Worm (Caenorhabditis elegans) whole organism, young adult: ENCODE measurements around the gene cysl-2.

Experiments
- B0035.1 ChIP-seq: sonication (generic microtip); optimal IDR thresholded peaks from 2 replicates; lab custom pipeline; 2016; ENCODE audit warnings: missing genetic modification characterization, mild to moderate bottlenecking, missing compliant biosample characterization, missing genotype, missing genetic modification reagents
- D2030.7 ChIP-seq: fragments of 200-800 bp; sonication (Bioruptor generic); IDR thresholded peaks from 2 replicates; pipeline ENCODE4 v1.3.6; 2022; ENCODE audit warnings: missing genetic modification reagents, missing genetic modification characterization, missing compliant biosample characterization
- F22D6.2 ChIP-seq: sonication (generic microtip); optimal IDR thresholded peaks from 2 replicates; lab custom pipeline; 2016; ENCODE audit warnings: mild to moderate bottlenecking, missing genetic modification characterization, missing compliant biosample characterization
- F33H1.4 ChIP-seq: fragments of 200-800 bp; sonication (Bioruptor generic); IDR thresholded peaks from 2 replicates; pipeline ENCODE4 v1.3.6; 2022; ENCODE audit warnings: missing genetic modification reagents, missing genetic modification characterization, missing compliant biosample characterization
- F49E8.2 ChIP-seq: sonication (generic microtip); optimal IDR thresholded peaks from 3 replicates; lab custom pipeline; 2017; ENCODE audit warnings: missing genetic modification characterization, mild to moderate bottlenecking, missing compliant biosample characterization, antibody characterized with exemption, moderate library complexity; ENCODE audit not compliant: insufficient read depth
- F55B11.4 ChIP-seq: sonication (generic microtip); optimal IDR thresholded peaks from 2 replicates; lab custom pipeline; 2016; ENCODE audit warnings: missing compliant biosample characterization, missing genetic modification characterization, borderline replicate concordance; ENCODE audit not compliant: insufficient read depth
- T26A5.8 ChIP-seq: sonication (generic microtip); optimal IDR thresholded peaks from 2 replicates; lab custom pipeline; 2016; ENCODE audit warnings: missing genetic modification characterization, missing compliant biosample characterization
- Y53F4B.3 ChIP-seq: fragments of 200-800 bp; sonication (Bioruptor generic); IDR thresholded peaks from 2 replicates; pipeline ENCODE4 v1.3.6; 2022; ENCODE audit warnings: missing genetic modification reagents, missing genetic modification characterization, missing compliant biosample characterization
- Y53G8AR.9 ChIP-seq: fragments of 200-800 bp; sonication (Bioruptor generic); conservative IDR thresholded peaks from 2 replicates; pipeline ENCODE4 v1.3.6; 2022; ENCODE audit warnings: missing genetic modification reagents, missing genetic modification characterization, missing compliant biosample characterization
- Y56A3A.18 ChIP-seq: fragments of 200-800 bp; sonication (Bioruptor generic); IDR thresholded peaks from 2 replicates; pipeline ENCODE4 v1.3.6; 2022; ENCODE audit warnings: missing genetic modification reagents, missing genetic modification characterization, missing compliant biosample characterization
- Y67H2A.10 ChIP-seq: fragments of 200-800 bp; sonication (Bioruptor generic); conservative IDR thresholded peaks from 2 replicates; pipeline ENCODE4 v1.3.6; 2022; ENCODE audit warnings: missing genetic modification reagents, missing genetic modification characterization, missing compliant biosample characterization
- Y79H2A.3 ChIP-seq: fragments of 200-800 bp; sonication (Bioruptor generic); conservative IDR thresholded peaks from 2 replicates; pipeline ENCODE4 v1.3.6; 2022; ENCODE audit warnings: missing genetic modification reagents, missing genetic modification characterization, missing compliant biosample characterization
- ZK185.1 ChIP-seq: sonication (generic microtip); optimal IDR thresholded peaks from 2 replicates; lab custom pipeline; 2016; ENCODE audit warnings: mild to moderate bottlenecking, missing genetic modification characterization, missing compliant biosample characterization; ENCODE audit not compliant: poor library complexity, severe bottlenecking
- attf-3 ChIP-seq: fragments of 200-800 bp; sonication (Bioruptor generic); conservative IDR thresholded peaks from 2 replicates; pipeline ENCODE4 v1.3.6; 2022; ENCODE audit warnings: missing genetic modification reagents, missing genetic modification characterization, missing compliant biosample characterization
- attf-5 ChIP-seq: fragments of 200-800 bp; sonication (Bioruptor generic); optimal IDR thresholded peaks from 2 replicates; lab custom pipeline; 2018; ENCODE audit warnings: mild to moderate bottlenecking, missing genetic modification characterization, missing compliant biosample characterization
- attf-6 ChIP-seq: fragments of 200-800 bp; sonication (Bioruptor generic); IDR thresholded peaks from 2 replicates; pipeline ENCODE4 v1.3.6; 2022; ENCODE audit warnings: missing genetic modification reagents, missing genetic modification characterization, missing compliant biosample characterization
- ccch-3 ChIP-seq: fragments of 200-800 bp; sonication (Bioruptor generic); optimal IDR thresholded peaks from 2 replicates; lab custom pipeline; 2018; ENCODE audit warnings: mild to moderate bottlenecking, missing genetic modification characterization, missing compliant biosample characterization
- cebp-1 ChIP-seq, 2 experiments: fragments of 200-800 bp in 1 of 2; sonication (Bioruptor generic) in 1 of 2; sonication (generic microtip) in 1 of 2; IDR thresholded peaks in 1 of 2; optimal IDR thresholded peaks in 1 of 2; 2 replicates each; pipeline versions ENCODE4 v1.3.6 to Lab custom; 2017 to 2022; ENCODE audit warnings: missing compliant biosample characterization in 2 of 2, missing genetic modification characterization in 2 of 2, mild to moderate bottlenecking in 1 of 2, missing genetic modification reagents in 1 of 2, moderate library complexity in 1 of 2
- chd-7 ChIP-seq: sonication (generic microtip); optimal IDR thresholded peaks from 2 replicates; lab custom pipeline; 2016; ENCODE audit warnings: mild to moderate bottlenecking, missing genetic modification characterization, moderate library complexity, missing compliant biosample characterization
- dpl-1 ChIP-seq: fragments of 150-350 bp; optimal IDR thresholded peaks from 2 replicates; lab custom pipeline; 2014; ENCODE audit warnings: missing biosample characterization, missing genetic modification reagents, missing genetic modification characterization
- efl-1 ChIP-seq: fragments of 150-350 bp; optimal IDR thresholded peaks from 2 replicates; lab custom pipeline; 2014; ENCODE audit warnings: missing biosample characterization, missing genetic modification reagents, missing genetic modification characterization
- egl-18 ChIP-seq: fragments of 200-800 bp; sonication (Bioruptor generic); IDR thresholded peaks from 2 replicates; pipeline ENCODE4 v1.3.6; 2022; ENCODE audit warnings: missing genetic modification reagents, missing genetic modification characterization, missing compliant biosample characterization
- him-1 ChIP-seq: sonication (generic microtip); optimal IDR thresholded peaks from 2 replicates; lab custom pipeline; 2016; ENCODE audit warnings: missing genotype, missing genetic modification reagents, missing genetic modification characterization, missing compliant biosample characterization
- hrde-1 ChIP-seq: sonication (generic microtip); optimal IDR thresholded peaks from 2 replicates; lab custom pipeline; 2016; ENCODE audit warnings: missing genetic modification characterization, mild to moderate bottlenecking, missing compliant biosample characterization, moderate library complexity, missing genotype, missing genetic modification reagents, borderline replicate concordance
- let-526 ChIP-seq: fragments of 200-800 bp; sonication (Bioruptor generic); IDR thresholded peaks from 2 replicates; pipeline ENCODE4 v1.3.6; 2022; ENCODE audit warnings: missing genetic modification reagents, missing genetic modification characterization, missing compliant biosample characterization
- lin-26 ChIP-seq: fragments of 200-800 bp; sonication (Bioruptor generic); IDR thresholded peaks from 2 replicates; pipeline ENCODE4 v1.3.6; 2022; ENCODE audit warnings: missing genetic modification reagents, missing genetic modification characterization, missing compliant biosample characterization
- lin-54 ChIP-seq: fragments of 200-800 bp; sonication (Bioruptor generic); optimal IDR thresholded peaks from 2 replicates; lab custom pipeline; 2018; ENCODE audit warnings: mild to moderate bottlenecking, missing genetic modification characterization, missing compliant biosample characterization
- lir-1 ChIP-seq: fragments of 200-800 bp; sonication (Bioruptor generic); conservative IDR thresholded peaks from 2 replicates; pipeline ENCODE4 v1.3.6; 2022; ENCODE audit warnings: missing genetic modification reagents, missing genetic modification characterization, missing compliant biosample characterization
- lsy-27 ChIP-seq: sonication (generic microtip); optimal IDR thresholded peaks from 2 replicates; lab custom pipeline; 2017; ENCODE audit warnings: missing genetic modification characterization, mild to moderate bottlenecking, missing compliant biosample characterization, antibody characterized with exemption, missing genotype, borderline replicate concordance; ENCODE audit not compliant: insufficient read depth
- mcd-1 ChIP-seq: fragments of 200-800 bp; sonication (Bioruptor generic); IDR thresholded peaks from 2 replicates; pipeline ENCODE4 v1.3.6; 2022; ENCODE audit warnings: missing genetic modification reagents, missing genetic modification characterization, missing compliant biosample characterization
- nfya-1 ChIP-seq: sonication (generic microtip); optimal IDR thresholded peaks from 2 replicates; lab custom pipeline; 2017; ENCODE audit warnings: antibody characterized with exemption, missing compliant biosample characterization, missing genetic modification characterization, borderline replicate concordance; ENCODE audit not compliant: insufficient read depth
- nfyb-1 ChIP-seq: fragments of 200-800 bp; sonication (Bioruptor generic); IDR thresholded peaks from 2 replicates; pipeline ENCODE4 v1.3.6; 2022; ENCODE audit warnings: missing genetic modification reagents, missing genetic modification characterization, missing compliant biosample characterization
- nhr-27 ChIP-seq: fragments of 200-800 bp; sonication (Bioruptor generic); optimal IDR thresholded peaks from 2 replicates; lab custom pipeline; 2018; ENCODE audit warnings: mild to moderate bottlenecking, missing genetic modification characterization, moderate library complexity, missing compliant biosample characterization
- nhr-80 ChIP-seq: sonication (generic microtip); optimal IDR thresholded peaks from 2 replicates; lab custom pipeline; 2016; ENCODE audit warnings: missing genetic modification characterization, missing compliant biosample characterization
- pbrm-1 ChIP-seq: fragments of 200-800 bp; sonication (Bioruptor generic); IDR thresholded peaks from 2 replicates; pipeline ENCODE4 v1.3.6; 2022; ENCODE audit warnings: missing genetic modification reagents, missing genetic modification characterization, missing compliant biosample characterization
- snpc-1.1 ChIP-seq: sonication (generic microtip); optimal IDR thresholded peaks from 2 replicates; lab custom pipeline; 2017; ENCODE audit warnings: missing genetic modification characterization, mild to moderate bottlenecking, missing compliant biosample characterization, antibody characterized with exemption, moderate library complexity, missing genotype, missing genetic modification reagents; ENCODE audit not compliant: insufficient read depth
- snpc-4 ChIP-seq, 5 experiments: fragments of 150-350 bp in 1 of 5; sonication (generic microtip) in 4 of 5; optimal IDR thresholded peaks; 2 replicates each; lab custom pipeline; 2014 to 2018; ENCODE audit warnings: missing genetic modification characterization in 5 of 5, missing biosample characterization in 3 of 5, antibody characterized with exemption in 2 of 5, mild to moderate bottlenecking in 2 of 5, missing compliant biosample characterization in 2 of 5, missing genotype in 2 of 5, moderate library complexity in 2 of 5, missing genetic modification reagents in 1 of 5
- tbx-9 ChIP-seq: sonication (generic microtip); optimal IDR thresholded peaks from 2 replicates; lab custom pipeline; 2016; ENCODE audit warnings: borderline replicate concordance, missing genetic modification characterization, inconsistent platforms, missing compliant biosample characterization
- zim-3 ChIP-seq: sonication (generic microtip); optimal IDR thresholded peaks from 2 replicates; lab custom pipeline; 2017; ENCODE audit warnings: mild to moderate bottlenecking, missing genetic modification characterization, moderate library complexity, missing compliant biosample characterization
- ztf-18 ChIP-seq: sonication (generic microtip); optimal IDR thresholded peaks from 2 replicates; lab custom pipeline; 2016; ENCODE audit warnings: missing genotype, mild to moderate bottlenecking, missing genetic modification characterization, missing compliant biosample characterization
- ztf-25 ChIP-seq: fragments of 200-800 bp; sonication (Bioruptor generic); IDR thresholded peaks from 2 replicates; pipeline ENCODE4 v1.3.6; 2022; ENCODE audit warnings: missing genetic modification reagents, missing genetic modification characterization, missing compliant biosample characterization
- ztf-6 ChIP-seq: fragments of 200-800 bp; sonication (Bioruptor generic); IDR thresholded peaks from 2 replicates; pipeline ENCODE4 v1.3.6; 2022; ENCODE audit warnings: missing genetic modification reagents, missing genetic modification characterization, missing compliant biosample characterization

cysl-2 gene

ce11 chrII:14483813-14484212 lies 10.4 kb downstream of the cysl-2 start:
- TF ChIP-seq ztf-18 (tag; lab: Kevin White, UChicago) = no peak
- TF ChIP-seq efl-1 (GFP tag; lab: Kevin White, UChicago) = no peak
- no peak for TF ChIP-seq Y67H2A.10
- TF ChIP-seq attf-3 (GFP tag; lab: Robert Waterston, UW) = no peak
- TF ChIP-seq T26A5.8 (tag; lab: Kevin White, UChicago) = no peak
- no peak for TF ChIP-seq ccch-3 (GFP tag; lab: Kevin White, UChicago)
- no peak for TF ChIP-seq F33H1.4
- TF ChIP-seq nfya-1 (tag; lab: Kevin White, UChicago) = no peak
- TF ChIP-seq let-526 (GFP tag; lab: Robert Waterston, UW) = no peak
- TF ChIP-seq F22D6.2 (tag; lab: Kevin White, UChicago) = no peak
- no peak for TF ChIP-seq ZK185.1
- no peak for TF ChIP-seq F49E8.2
- no peak for TF ChIP-seq attf-5 (GFP tag; lab: Kevin White, UChicago)
- no peak for TF ChIP-seq hrde-1 (tag; lab: Kevin White, UChicago)
- TF ChIP-seq attf-6 (GFP tag; lab: Robert Waterston, UW) = no peak
- TF ChIP-seq pbrm-1 (GFP tag; lab: Robert Waterston, UW) = no peak
- no peak for TF ChIP-seq F55B11.4 (tag; lab: Kevin White, UChicago)
- TF ChIP-seq him-1 (tag; lab: Kevin White, UChicago) = no peak

ce11 chrII:14480772-14481171 lies 13.5 kb downstream of the cysl-2 start:
- TF ChIP-seq snpc-1.1 (tag; lab: Kevin White, UChicago) (no peak), cebp-1 (GFP tag; IDR thresholded peaks at IDR 0.05; lab: Robert Waterston, UW) (no peak), cebp-1 (tag; optimal IDR thresholded peaks at IDR 0.05; lab: Kevin White, UChicago) (no peak), zim-3 (no peak), attf-6 (GFP tag; lab: Robert Waterston, UW) (no peak), lir-1 (GFP tag; lab: Robert Waterston, UW) (no peak), attf-3 (GFP tag; lab: Robert Waterston, UW) (no peak), nhr-80 (tag; lab: Kevin White, UChicago) (no peak), ztf-25 (GFP tag; lab: Robert Waterston, UW) (no peak), chd-7 (no peak), D2030.7 (GFP tag; lab: Robert Waterston, UW) (no peak), ztf-6 (GFP tag; lab: Robert Waterston, UW) (no peak), tbx-9 (no peak), Y67H2A.10 (no peak), Y53G8AR.9 (GFP tag; lab: Robert Waterston, UW) (no peak)
- TF ChIP-seq, all 124 proteins: peak for 0

- TF ChIP-seq nhr-27 (tag; lab: Kevin White, UChicago) (no peak), efl-1 (GFP tag; lab: Kevin White, UChicago) (peak; percentile 92), Y53F4B.3 (GFP tag; lab: Robert Waterston, UW) (no peak), lin-54 (peak; percentile 97), Y53G8AR.9 (GFP tag; lab: Robert Waterston, UW) (no peak), mcd-1 (peak; percentile 94), ccch-3 (GFP tag; lab: Kevin White, UChicago) (no peak), Y79H2A.3 (GFP tag; lab: Robert Waterston, UW) (no peak), snpc-4 (GFP tag; optimal IDR thresholded peaks at IDR 0.05; lab: Kevin White, UChicago) (no peak), snpc-4 (tag; optimal IDR thresholded peaks at IDR 0.05; lab: Kevin White, UChicago) (peak in 1 of 4 experiments; percentile 16), dpl-1 (peak; percentile 68), lin-26 (no peak), nfyb-1 (GFP tag; lab: Robert Waterston, UW) (no peak), egl-18 (GFP tag; lab: Robert Waterston, UW) (no peak), F22D6.2 (tag; lab: Kevin White, UChicago) (no peak), ztf-25 (GFP tag; lab: Robert Waterston, UW) (no peak), B0035.1 (tag; lab: Kevin White, UChicago) (no peak), Y56A3A.18 (GFP tag; lab: Robert Waterston, UW) (no peak), lsy-27 (tag; lab: Kevin White, UChicago) (no peak), F33H1.4 (peak; percentile 75), zim-3 (no peak)
Measured at ce11 chrII:14479583-14480245, 14.5 kb downstream of the cysl-2 start, which contains the start of gene C13B4.1. C13B4.1 (minus strand) TSS chrII:14479633.
